Worm (Caenorhabditis elegans) whole organism, young adult: ENCODE measurements around the gene F37C12.10.
A peak's percentile ranks its signal among the peaks of the same experiment; 100 is the strongest.

Experiments used
- B0019.2 ChIP-seq: fragments of 200-800 bp; sonication (Bioruptor generic); conservative IDR thresholded peaks from 2 replicates; pipeline ENCODE4 v1.3.6; 2022; ENCODE audit warnings: missing genetic modification reagents, missing genetic modification characterization, missing compliant biosample characterization
- B0035.1 ChIP-seq: sonication (generic microtip); optimal IDR thresholded peaks from 2 replicates; lab custom pipeline; 2016; ENCODE audit warnings: missing genetic modification characterization, mild to moderate bottlenecking, missing compliant biosample characterization, missing genotype, missing genetic modification reagents
- B0261.1 ChIP-seq: sonication (generic microtip); optimal IDR thresholded peaks from 2 replicates; lab custom pipeline; 2016; ENCODE audit warnings: mild to moderate bottlenecking, missing genetic modification characterization, moderate library complexity, missing compliant biosample characterization
- B0336.3 ChIP-seq: fragments of 200-800 bp; sonication (Bioruptor generic); IDR thresholded peaks from 2 replicates; pipeline ENCODE4 v1.3.6; 2022; ENCODE audit warnings: missing genetic modification characterization, missing compliant biosample characterization
- C06A6.2 ChIP-seq: fragments of 200-800 bp; sonication (Bioruptor generic); conservative IDR thresholded peaks from 2 replicates; pipeline ENCODE4 v1.3.6; 2022; ENCODE audit warnings: missing genetic modification characterization, missing compliant biosample characterization
- F10E7.11 ChIP-seq: sonication (generic microtip); optimal IDR thresholded peaks from 2 replicates; lab custom pipeline; 2017; ENCODE audit warnings: mild to moderate bottlenecking, missing genetic modification characterization, moderate library complexity, missing compliant biosample characterization
- F23B12.7 ChIP-seq: sonication (generic microtip); optimal IDR thresholded peaks from 2 replicates; lab custom pipeline; 2017; ENCODE audit warnings: missing genetic modification characterization, mild to moderate bottlenecking, missing compliant biosample characterization, antibody characterized with exemption, moderate library complexity; ENCODE audit not compliant: insufficient read depth
- F52B5.7 ChIP-seq: sonication (generic microtip); optimal IDR thresholded peaks from 2 replicates; lab custom pipeline; 2016; ENCODE audit warnings: mild to moderate bottlenecking, missing genetic modification characterization, missing compliant biosample characterization
- F57C9.4 ChIP-seq: sonication (generic microtip); optimal IDR thresholded peaks from 2 replicates; lab custom pipeline; 2017; ENCODE audit warnings: mild to moderate bottlenecking, missing genetic modification characterization, missing compliant biosample characterization
- Y67H2A.10 ChIP-seq: fragments of 200-800 bp; sonication (Bioruptor generic); conservative IDR thresholded peaks from 2 replicates; pipeline ENCODE4 v1.3.6; 2022; ENCODE audit warnings: missing genetic modification reagents, missing genetic modification characterization, missing compliant biosample characterization
- ZK185.1 ChIP-seq: sonication (generic microtip); optimal IDR thresholded peaks from 2 replicates; lab custom pipeline; 2016; ENCODE audit warnings: mild to moderate bottlenecking, missing genetic modification characterization, missing compliant biosample characterization; ENCODE audit not compliant: poor library complexity, severe bottlenecking
- aptf-2 ChIP-seq: fragments of 200-800 bp; sonication (Bioruptor generic); conservative IDR thresholded peaks from 2 replicates; pipeline ENCODE4 v1.3.6; 2022; ENCODE audit warnings: missing genetic modification reagents, missing genetic modification characterization, missing compliant biosample characterization
- aptf-3 ChIP-seq: fragments of 200-800 bp; sonication (Bioruptor generic); IDR thresholded peaks from 2 replicates; pipeline ENCODE4 v1.3.6; 2022; ENCODE audit warnings: missing genetic modification characterization, missing compliant biosample characterization
- attf-3 ChIP-seq: fragments of 200-800 bp; sonication (Bioruptor generic); conservative IDR thresholded peaks from 2 replicates; pipeline ENCODE4 v1.3.6; 2022; ENCODE audit warnings: missing genetic modification reagents, missing genetic modification characterization, missing compliant biosample characterization
- bed-2 ChIP-seq: fragments of 200-800 bp; sonication (Bioruptor generic); IDR thresholded peaks from 2 replicates; pipeline ENCODE4 v1.3.6; 2022; ENCODE audit warnings: missing genetic modification reagents, missing genetic modification characterization, missing compliant biosample characterization
- cebp-1 ChIP-seq, 2 experiments: fragments of 200-800 bp in 1 of 2; sonication (Bioruptor generic) in 1 of 2; sonication (generic microtip) in 1 of 2; IDR thresholded peaks in 1 of 2; optimal IDR thresholded peaks in 1 of 2; 2 replicates each; pipeline versions ENCODE4 v1.3.6 to Lab custom; 2017 to 2022; ENCODE audit warnings: missing compliant biosample characterization in 2 of 2, missing genetic modification characterization in 2 of 2, mild to moderate bottlenecking in 1 of 2, missing genetic modification reagents in 1 of 2, moderate library complexity in 1 of 2
- ceh-40 ChIP-seq: fragments of 200-800 bp; sonication (Bioruptor generic); IDR thresholded peaks from 2 replicates; pipeline ENCODE4 v1.3.6; 2022; ENCODE audit warnings: missing genetic modification characterization, missing compliant biosample characterization
- efl-1 ChIP-seq: fragments of 150-350 bp; optimal IDR thresholded peaks from 2 replicates; lab custom pipeline; 2014; ENCODE audit warnings: missing biosample characterization, missing genetic modification reagents, missing genetic modification characterization
- egl-18 ChIP-seq: fragments of 200-800 bp; sonication (Bioruptor generic); IDR thresholded peaks from 2 replicates; pipeline ENCODE4 v1.3.6; 2022; ENCODE audit warnings: missing genetic modification reagents, missing genetic modification characterization, missing compliant biosample characterization
- egl-44 ChIP-seq: fragments of 200-800 bp; sonication (Bioruptor generic); IDR thresholded peaks from 2 replicates; pipeline ENCODE4 v1.3.6; 2022; ENCODE audit warnings: missing genetic modification reagents, missing genetic modification characterization, missing compliant biosample characterization
- him-1 ChIP-seq: sonication (generic microtip); optimal IDR thresholded peaks from 2 replicates; lab custom pipeline; 2016; ENCODE audit warnings: missing genotype, missing genetic modification reagents, missing genetic modification characterization, missing compliant biosample characterization
- hrde-1 ChIP-seq: sonication (generic microtip); optimal IDR thresholded peaks from 2 replicates; lab custom pipeline; 2016; ENCODE audit warnings: missing genetic modification characterization, mild to moderate bottlenecking, missing compliant biosample characterization, moderate library complexity, missing genotype, missing genetic modification reagents, borderline replicate concordance
- let-607 ChIP-seq, 2 experiments: fragments of 200-800 bp in 1 of 2; sonication (Bioruptor generic) in 1 of 2; sonication (generic microtip) in 1 of 2; optimal IDR thresholded peaks; 2 replicates each; lab custom pipeline; 2016 to 2018; ENCODE audit warnings: mild to moderate bottlenecking in 2 of 2, missing compliant biosample characterization in 2 of 2, missing genetic modification characterization in 2 of 2, moderate library complexity in 2 of 2, missing genotype in 1 of 2
- lin-35 ChIP-seq, 3 experiments: fragments of 150-350 bp in 2 of 3; sonication (generic microtip) in 1 of 3; optimal IDR thresholded peaks; 2 replicates each; lab custom pipeline; 2014 to 2018; ENCODE audit warnings: missing biosample characterization in 3 of 3, missing genetic modification characterization in 3 of 3, missing genetic modification reagents in 3 of 3
- lin-54 ChIP-seq: fragments of 200-800 bp; sonication (Bioruptor generic); optimal IDR thresholded peaks from 2 replicates; lab custom pipeline; 2018; ENCODE audit warnings: mild to moderate bottlenecking, missing genetic modification characterization, missing compliant biosample characterization
- mel-28 ChIP-seq: sonication (generic microtip); optimal IDR thresholded peaks from 2 replicates; lab custom pipeline; 2016; ENCODE audit warnings: borderline replicate concordance, mild to moderate bottlenecking, missing genetic modification characterization, missing compliant biosample characterization
- nfya-1 ChIP-seq: sonication (generic microtip); optimal IDR thresholded peaks from 2 replicates; lab custom pipeline; 2017; ENCODE audit warnings: antibody characterized with exemption, missing compliant biosample characterization, missing genetic modification characterization, borderline replicate concordance; ENCODE audit not compliant: insufficient read depth
- nfya-2 ChIP-seq: fragments of 200-800 bp; sonication (Bioruptor generic); IDR thresholded peaks from 2 replicates; pipeline ENCODE4 v1.3.6; 2022; ENCODE audit warnings: missing genetic modification reagents, missing genetic modification characterization, missing compliant biosample characterization
- nhr-120 ChIP-seq: fragments of 200-800 bp; sonication (Bioruptor generic); IDR thresholded peaks from 2 replicates; pipeline ENCODE4 v1.3.6; 2022; ENCODE audit warnings: missing genetic modification characterization, missing compliant biosample characterization
- rec-8 ChIP-seq, 2 experiments: sonication (generic microtip); optimal IDR thresholded peaks; 2 replicates each; lab custom pipeline; 2016; ENCODE audit warnings: mild to moderate bottlenecking in 2 of 2, missing genetic modification characterization in 2 of 2, missing genetic modification reagents in 2 of 2, missing genotype in 2 of 2, missing biosample characterization in 1 of 2, missing compliant biosample characterization in 1 of 2, moderate library complexity in 1 of 2
- snpc-1.1 ChIP-seq: sonication (generic microtip); optimal IDR thresholded peaks from 2 replicates; lab custom pipeline; 2017; ENCODE audit warnings: missing genetic modification characterization, mild to moderate bottlenecking, missing compliant biosample characterization, antibody characterized with exemption, moderate library complexity, missing genotype, missing genetic modification reagents; ENCODE audit not compliant: insufficient read depth
- sptf-2 ChIP-seq: fragments of 200-800 bp; sonication (Bioruptor generic); optimal IDR thresholded peaks from 2 replicates; lab custom pipeline; 2018; ENCODE audit warnings: mild to moderate bottlenecking, missing genetic modification characterization, missing compliant biosample characterization
- unc-62 ChIP-seq: fragments of 150-350 bp; optimal IDR thresholded peaks from 2 replicates; lab custom pipeline; 2014; ENCODE audit warnings: missing biosample characterization, missing genetic modification reagents, missing genetic modification characterization
- xnd-1 ChIP-seq: sonication (generic microtip); optimal IDR thresholded peaks from 2 replicates; lab custom pipeline; 2016; ENCODE audit warnings: missing genotype, missing genetic modification reagents, missing genetic modification characterization, missing compliant biosample characterization
- zim-3 ChIP-seq: sonication (generic microtip); optimal IDR thresholded peaks from 2 replicates; lab custom pipeline; 2017; ENCODE audit warnings: mild to moderate bottlenecking, missing genetic modification characterization, moderate library complexity, missing compliant biosample characterization
- ztf-22 ChIP-seq: fragments of 200-800 bp; sonication (Bioruptor generic); optimal IDR thresholded peaks from 2 replicates; lab custom pipeline; 2018; ENCODE audit warnings: mild to moderate bottlenecking, missing genetic modification characterization, moderate library complexity, missing compliant biosample characterization
- ztf-3 ChIP-seq: fragments of 200-800 bp; sonication (Bioruptor generic); optimal IDR thresholded peaks from 2 replicates; lab custom pipeline; 2018; ENCODE audit warnings: mild to moderate bottlenecking, missing genetic modification characterization, missing compliant biosample characterization

F37C12.10 gene

ce11 chrIII:7189581-7190128 is 1.5 kb upstream of the F37C12.10 start, which contains the start of gene rps-21 (continued):
- TF ChIP-seq nhr-120 (GFP tag; lab: Robert Waterston, UW) (no peak), lin-35 (GFP tag; optimal IDR thresholded peaks at IDR 0.05; lab: Kevin White, UChicago) (peak in 1 of 3 experiments; percentile 74), sptf-2 (no peak), attf-3 (peak; percentile 34), nfya-2 (GFP tag; lab: Robert Waterston, UW) (no peak), lin-54 (GFP tag; lab: Kevin White, UChicago) (peak; percentile 67), ztf-3 (GFP tag; lab: Kevin White, UChicago) (no peak), C06A6.2 (GFP tag; lab: Robert Waterston, UW) (no peak), ZK185.1 (no peak), B0019.2 (0 out of 2 replicates have a peak, but pooled peaks have one; percentile 47), F52B5.7 (no peak), egl-44 (no peak), hrde-1 (tag; lab: Kevin White, UChicago) (no peak), aptf-3 (GFP tag; lab: Robert Waterston, UW) (no peak), aptf-2 (GFP tag; lab: Robert Waterston, UW) (no peak), snpc-1.1 (tag; lab: Kevin White, UChicago) (no peak), egl-18 (GFP tag; lab: Robert Waterston, UW) (no peak), B0336.3 (GFP tag; lab: Robert Waterston, UW) (no peak), xnd-1 (tag; lab: Kevin White, UChicago) (no peak), ceh-40 (GFP tag; lab: Robert Waterston, UW) (no peak), unc-62 (GFP tag; lab: Kevin White, UChicago) (no peak), ztf-22 (GFP tag; lab: Kevin White, UChicago) (no peak), F23B12.7 (tag; lab: Kevin White, UChicago) (peak; percentile 88), rec-8 (tag; optimal IDR thresholded peaks at IDR 0.05; lab: Kevin White, UChicago) (no peak), him-1 (no peak), mel-28 (tag; lab: Kevin White, UChicago) (no peak), cebp-1 (GFP tag; IDR thresholded peaks at IDR 0.05; lab: Robert Waterston, UW) (0 out of 2 replicates have a peak, but pooled peaks have one; percentile 10), cebp-1 (tag; optimal IDR thresholded peaks at IDR 0.05; lab: Kevin White, UChicago) (peak; percentile 42), let-607 (tag; optimal IDR thresholded peaks at IDR 0.05; lab: Kevin White, UChicago) (no peak), bed-2 (GFP tag; lab: Robert Waterston, UW) (no peak), Y67H2A.10 (GFP tag; lab: Robert Waterston, UW) (no peak), zim-3 (tag; lab: Kevin White, UChicago) (no peak), B0035.1 (no peak), efl-1 (GFP tag; lab: Kevin White, UChicago) (peak; percentile 42), nfya-1 (no peak), B0261.1 (tag; lab: Kevin White, UChicago) (no peak), F57C9.4 (no peak), F10E7.11 (tag; lab: Kevin White, UChicago) (no peak)
